Fruit fly (Drosophila melanogaster) whole organism, embryonic: ENCODE data around the gene Pgls.

Source experiments
- B-H2 ChIP-seq: fragments of 200-800 bp; sonication (Bioruptor generic); optimal IDR thresholded peaks from 2 replicates; lab custom pipeline; 2018; ENCODE audit warnings: missing biosample characterization, mild to moderate bottlenecking, missing genetic modification characterization
- CG10267 ChIP-seq: fragments of 200-800 bp; sonication (Bioruptor generic); optimal IDR thresholded peaks from 2 replicates; lab custom pipeline; 2018; ENCODE audit warnings: missing biosample characterization, mild to moderate bottlenecking, missing genetic modification characterization, moderate library complexity
- CG10565 ChIP-seq: fragments of 200-800 bp; sonication (Bioruptor generic); optimal IDR thresholded peaks from 3 replicates; lab custom pipeline; 2016; ENCODE audit warnings: missing biosample characterization, mild to moderate bottlenecking, missing genetic modification characterization
- CG11723 ChIP-seq: fragments of 200-800 bp; sonication (Bioruptor generic); optimal IDR thresholded peaks from 2 replicates; lab custom pipeline; 2017; ENCODE audit warnings: missing biosample characterization, mild to moderate bottlenecking, missing genetic modification characterization
- CG13624 ChIP-seq: fragments of 200-800 bp; sonication (Bioruptor generic); optimal IDR thresholded peaks from 2 replicates; lab custom pipeline; 2016; ENCODE audit warnings: missing biosample characterization, missing genetic modification characterization
- CG15073 ChIP-seq: fragments of 200-800 bp; sonication (Bioruptor generic); optimal IDR thresholded peaks from 2 replicates; lab custom pipeline; 2016; ENCODE audit warnings: missing biosample characterization, missing genetic modification characterization
- CG15514 ChIP-seq: fragments of 200-800 bp; sonication (Bioruptor generic); optimal IDR thresholded peaks from 3 replicates; lab custom pipeline; 2017; ENCODE audit warnings: missing biosample characterization, missing genetic modification characterization, mild to moderate bottlenecking, moderate library complexity, missing genetic modification reagents
- CG16815 ChIP-seq: fragments of 200-800 bp; sonication (Bioruptor generic); optimal IDR thresholded peaks from 3 replicates; lab custom pipeline; 2017; ENCODE audit warnings: missing biosample characterization, mild to moderate bottlenecking, missing genetic modification characterization
- CG2129 ChIP-seq: fragments of 200-800 bp; sonication (Bioruptor generic); IDR thresholded peaks from 2 replicates; pipeline ENCODE4 v1.3.6; 2022; ENCODE audit warnings: missing biosample characterization, missing genetic modification characterization; ENCODE audit not compliant: partially characterized antibody
- CG2202 ChIP-seq: fragments of 200-800 bp; sonication (Bioruptor generic); optimal IDR thresholded peaks from 2 replicates; lab custom pipeline; 2018; ENCODE audit warnings: missing biosample characterization, mild to moderate bottlenecking, missing genetic modification characterization
- CG30020 ChIP-seq: fragments of 200-800 bp; optimal IDR thresholded peaks from 2 replicates; lab custom pipeline; 2019; ENCODE audit warnings: missing biosample characterization, mild to moderate bottlenecking, missing genetic modification characterization, moderate library complexity
- CG4617 ChIP-seq: fragments of 200-800 bp; sonication (Bioruptor generic); optimal IDR thresholded peaks from 3 replicates; lab custom pipeline; 2016; ENCODE audit warnings: missing biosample characterization, missing genetic modification characterization, borderline replicate concordance
- CG6272 ChIP-seq: fragments of 200-800 bp; sonication (Bioruptor generic); IDR thresholded peaks from 2 replicates; pipeline ENCODE4 v1.3.6; 2022; ENCODE audit warnings: missing biosample characterization, missing genetic modification characterization
- CG6683 ChIP-seq: fragments of 200-800 bp; sonication (Bioruptor generic); optimal IDR thresholded peaks from 2 replicates; lab custom pipeline; 2017; ENCODE audit warnings: missing biosample characterization, mild to moderate bottlenecking, missing genetic modification characterization, missing genetic modification reagents
- CG6791 ChIP-seq: fragments of 200-800 bp; sonication (Bioruptor generic); IDR thresholded peaks from 3 replicates; pipeline ENCODE4 v1.3.6; 2022; ENCODE audit warnings: missing biosample characterization, missing genetic modification characterization; ENCODE audit not compliant: partially characterized antibody
- CG7271 ChIP-seq: fragments of 200-800 bp; sonication (Bioruptor generic); optimal IDR thresholded peaks from 2 replicates; lab custom pipeline; 2018; ENCODE audit warnings: missing biosample characterization, mild to moderate bottlenecking, missing genetic modification characterization, moderate library complexity
- CG9797 ChIP-seq: fragments of 200-800 bp; sonication (Bioruptor generic); optimal IDR thresholded peaks from 3 replicates; lab custom pipeline; 2018; ENCODE audit warnings: missing biosample characterization, mild to moderate bottlenecking, missing genetic modification characterization
- CG9932 ChIP-seq: fragments of 200-800 bp; sonication (Bioruptor generic); IDR thresholded peaks from 2 replicates; pipeline ENCODE4 v1.3.6; 2022; ENCODE audit warnings: missing biosample characterization, missing genetic modification characterization
- Dfd ChIP-seq, 2 experiments: fragments of >200 bp; optimal IDR thresholded peaks; 2 replicates each; lab custom pipeline; 2017; ENCODE audit warnings: missing biosample characterization in 2 of 2, missing genetic modification characterization in 2 of 2
- E2f2 ChIP-seq: fragments of 200-800 bp; sonication (Bioruptor generic); IDR thresholded peaks from 2 replicates; pipeline ENCODE4 v1.3.6; 2022; ENCODE audit warnings: missing biosample characterization, missing genetic modification characterization
- ERR ChIP-seq: fragments of 200-800 bp; sonication (Bioruptor generic); optimal IDR thresholded peaks from 2 replicates; lab custom pipeline; 2016; ENCODE audit warnings: missing biosample characterization, missing genetic modification characterization
- HmgZ ChIP-seq: fragments of 200-800 bp; sonication (Bioruptor generic); optimal IDR thresholded peaks from 2 replicates; lab custom pipeline; 2018; ENCODE audit warnings: missing biosample characterization, mild to moderate bottlenecking, missing genetic modification characterization
- Hr78 ChIP-seq, 2 experiments: fragments of 200-800 bp in 1 of 2; fragments of >200 bp in 1 of 2; sonication (Bioruptor generic) in 1 of 2; optimal IDR thresholded peaks; 2 replicates each; lab custom pipeline; 2017 to 2019; ENCODE audit warnings: missing biosample characterization in 2 of 2, missing genetic modification characterization in 2 of 2, mild to moderate bottlenecking in 1 of 2, moderate library complexity in 1 of 2
- MBD-R2 ChIP-seq: fragments of 200-800 bp; sonication (Bioruptor generic); IDR thresholded peaks from 2 replicates; pipeline ENCODE4 v1.3.6; 2022; ENCODE audit warnings: missing biosample characterization, missing genetic modification characterization
- MESR4 ChIP-seq: fragments of 200-800 bp; sonication (Bioruptor generic); optimal IDR thresholded peaks from 2 replicates; lab custom pipeline; 2018; ENCODE audit warnings: missing biosample characterization, mild to moderate bottlenecking, missing genetic modification characterization, moderate library complexity
- NFAT ChIP-seq: fragments of 200-800 bp; sonication (Bioruptor generic); IDR thresholded peaks from 2 replicates; pipeline ENCODE4 v1.3.6; 2022; ENCODE audit warnings: missing biosample characterization, missing genetic modification characterization
- Scr ChIP-seq: fragments of 200-800 bp; sonication (Bioruptor generic); IDR thresholded peaks from 2 replicates; pipeline ENCODE4 v1.3.6; 2022; ENCODE audit warnings: missing biosample characterization, missing genetic modification characterization; ENCODE audit not compliant: partially characterized antibody
- Six4 ChIP-seq: fragments of 200-800 bp; sonication (Bioruptor generic); optimal IDR thresholded peaks from 2 replicates; lab custom pipeline; 2016; ENCODE audit warnings: missing biosample characterization, missing genetic modification characterization
- Sry-δ ChIP-seq: fragments of 200-800 bp; sonication (Bioruptor generic); optimal IDR thresholded peaks from 2 replicates; lab custom pipeline; 2016; ENCODE audit warnings: missing biosample characterization, missing genetic modification characterization
- YL-1 ChIP-seq: fragments of 200-800 bp; sonication (Bioruptor generic); optimal IDR thresholded peaks from 3 replicates; lab custom pipeline; 2017; ENCODE audit warnings: missing biosample characterization, mild to moderate bottlenecking, missing genetic modification characterization
- aop ChIP-seq: fragments of 200-800 bp; sonication (Bioruptor generic); IDR thresholded peaks from 2 replicates; pipeline ENCODE4 v1.3.6; 2022; ENCODE audit warnings: missing biosample characterization, missing genetic modification characterization
- bowl ChIP-seq: fragments of 200-800 bp; sonication (Bioruptor generic); IDR thresholded peaks from 2 replicates; pipeline ENCODE4 v1.3.6; 2022; ENCODE audit warnings: missing biosample characterization, missing genetic modification characterization
- eve ChIP-seq, 2 experiments: fragments of >200 bp; optimal IDR thresholded peaks; 2 replicates each; lab custom pipeline; 2017; ENCODE audit warnings: missing biosample characterization in 2 of 2, missing genetic modification characterization in 2 of 2
- gfzf ChIP-seq: fragments of 200-800 bp; sonication (Bioruptor generic); optimal IDR thresholded peaks from 2 replicates; lab custom pipeline; 2016; ENCODE audit warnings: missing biosample characterization, mild to moderate bottlenecking, missing genetic modification characterization, moderate library complexity
- hbn ChIP-seq: fragments of 200-800 bp; sonication (Bioruptor generic); IDR thresholded peaks from 2 replicates; pipeline ENCODE4 v1.3.6; 2022; ENCODE audit warnings: missing biosample characterization, missing genetic modification characterization; ENCODE audit not compliant: partially characterized antibody
- lbe ChIP-seq: fragments of 200-800 bp; sonication (Bioruptor generic); optimal IDR thresholded peaks from 2 replicates; lab custom pipeline; 2016; ENCODE audit warnings: missing biosample characterization, mild to moderate bottlenecking, missing genetic modification characterization
- lilli ChIP-seq: fragments of 200-800 bp; sonication (Bioruptor generic); optimal IDR thresholded peaks from 3 replicates; lab custom pipeline; 2016; ENCODE audit warnings: missing biosample characterization, missing genetic modification characterization
- maf-S ChIP-seq: fragments of 200-800 bp; sonication (Bioruptor generic); optimal IDR thresholded peaks from 2 replicates; lab custom pipeline; 2016; ENCODE audit warnings: missing biosample characterization, missing genetic modification characterization
- nmo ChIP-seq: fragments of 200-800 bp; sonication (Bioruptor generic); optimal IDR thresholded peaks from 2 replicates; lab custom pipeline; 2018; ENCODE audit warnings: missing biosample characterization, mild to moderate bottlenecking, missing genetic modification characterization, moderate library complexity
- pho ChIP-seq: fragments of 200-800 bp; sonication (Bioruptor generic); optimal IDR thresholded peaks from 2 replicates; lab custom pipeline; 2016; ENCODE audit warnings: missing biosample characterization, missing genetic modification characterization
- phol ChIP-seq: fragments of 200-800 bp; sonication (Bioruptor generic); optimal IDR thresholded peaks from 3 replicates; lab custom pipeline; 2018; ENCODE audit warnings: missing biosample characterization, mild to moderate bottlenecking, missing genetic modification characterization, moderate library complexity
- run ChIP-seq: fragments of 200-800 bp; sonication (Bioruptor generic); optimal IDR thresholded peaks from 3 replicates; lab custom pipeline; 2018; ENCODE audit warnings: missing biosample characterization, mild to moderate bottlenecking, missing genetic modification characterization
- slbo ChIP-seq: fragments of 200-800 bp; sonication (Bioruptor generic); IDR thresholded peaks from 2 replicates; pipeline ENCODE4 v1.3.6; 2022; ENCODE audit warnings: missing biosample characterization, missing genetic modification characterization
- sna ChIP-seq: fragments of 200-800 bp; sonication (Bioruptor generic); IDR thresholded peaks from 2 replicates; pipeline ENCODE4 v1.3.6; 2022; ENCODE audit warnings: missing biosample characterization, missing genetic modification characterization; ENCODE audit not compliant: partially characterized antibody
- so ChIP-seq: fragments of 200-800 bp; sonication (Bioruptor generic); IDR thresholded peaks from 3 replicates; pipeline ENCODE4 v1.3.6; 2022; ENCODE audit warnings: missing biosample characterization, missing genetic modification characterization
- sug ChIP-seq: fragments of 200-800 bp; optimal IDR thresholded peaks from 2 replicates; lab custom pipeline; 2019; ENCODE audit warnings: missing biosample characterization, mild to moderate bottlenecking, missing genetic modification characterization, moderate library complexity

The Pgls gene

dm6 chrX:10846972-10847435, 234 bp upstream of the Pgls start, which contains the start of gene sbr (continued):
- TF ChIP-seq phol (tag; lab: Kevin White, UChicago): peak; percentile 73
- no peak for TF ChIP-seq lbe (GFP tag; lab: Kevin White, UChicago)
- TF ChIP-seq CG9932 (GFP tag; lab: Robert Waterston, UW): peak; percentile 68
- 0 out of 2 replicates have a peak, but pooled peaks have one; percentile 45 for TF ChIP-seq sna (GFP tag; lab: Robert Waterston, UW)
- TF ChIP-seq pho (GFP tag; lab: Kevin White, UChicago): peak; percentile 1
- TF ChIP-seq run: no peak
- peak; percentile 18 for TF ChIP-seq CG4617 (GFP tag; lab: Kevin White, UChicago)
- TF ChIP-seq sug (tag; lab: Kevin White, UChicago): peak; percentile 4
- TF ChIP-seq CG2129 (GFP tag; lab: Robert Waterston, UW): peak; percentile 27; the same call in 1 of the 2 replicates

dm6 chrX:10847447-10847846, 209 bp downstream of the Pgls start:
- no peak for TF ChIP-seq CG6272 (GFP tag; lab: Robert Waterston, UW)
- peak; percentile 8 for TF ChIP-seq ERR (GFP tag; lab: Kevin White, UChicago)
- peak; percentile 7 for TF ChIP-seq MESR4 (GFP tag; lab: Kevin White, UChicago)
- peak in 1 of 2 experiments; percentile 35 for TF ChIP-seq Hr78 (GFP tag; optimal IDR thresholded peaks at IDR 0.05; lab: Kevin White, UChicago)

dm6 chrX:10848565-10848964, 1.3 kb downstream of the Pgls start, which contains the start of gene CG2202:
Gene CG2202 (plus strand): TSS chrX:10848757.
- TF ChIP-seq bowl (no peak), so (no peak), NFAT (GFP tag; lab: Robert Waterston, UW) (no peak), B-H2 (GFP tag; lab: Kevin White, UChicago) (no peak), CG7271 (tag; lab: Kevin White, UChicago) (no peak), CG16815 (GFP tag; lab: Kevin White, UChicago) (no peak), CG30020 (tag; lab: Kevin White, UChicago) (peak; percentile 23), CG11723 (GFP tag; lab: Kevin White, UChicago) (no peak), MBD-R2 (GFP tag; lab: Robert Waterston, UW) (peak; percentile 74), CG6683 (GFP tag; lab: Kevin White, UChicago) (no peak), Scr (GFP tag; lab: Robert Waterston, UW) (peak; percentile 77), CG6791 (GFP tag; lab: Robert Waterston, UW) (peak; percentile 53), Sry-δ (GFP tag; lab: Kevin White, UChicago) (peak; percentile 57), aop (GFP tag; lab: Robert Waterston, UW) (no peak), CG2129 (GFP tag; lab: Robert Waterston, UW) (peak; percentile 44), maf-S (GFP tag; lab: Kevin White, UChicago) (no peak), eve (GFP tag; optimal IDR thresholded peaks at IDR 0.05; lab: Kevin White, UChicago) (no peak), lilli (GFP tag; lab: Kevin White, UChicago) (no peak), slbo (GFP tag; lab: Robert Waterston, UW) (no peak), CG13624 (no peak), HmgZ (tag; lab: Kevin White, UChicago) (no peak), YL-1 (peak; percentile 39), E2f2 (GFP tag; lab: Robert Waterston, UW) (peak; percentile 63), nmo (GFP tag; lab: Kevin White, UChicago) (peak; percentile 20), gfzf (GFP tag; lab: Kevin White, UChicago) (peak; percentile 74), hbn (peak; percentile 69), CG10565 (GFP tag; lab: Kevin White, UChicago) (no peak), CG15073 (GFP tag; lab: Kevin White, UChicago) (no peak), Six4 (GFP tag; lab: Kevin White, UChicago) (no peak), CG2202 (tag; lab: Kevin White, UChicago) (peak; percentile 5), Dfd (GFP tag; optimal IDR thresholded peaks at IDR 0.05; lab: Kevin White, UChicago) (no peak), CG9797 (GFP tag; lab: Kevin White, UChicago) (peak; percentile 65), CG15514 (GFP tag; lab: Kevin White, UChicago) (peak; percentile 24), CG10267 (tag; lab: Kevin White, UChicago) (peak; percentile 25), sna (GFP tag; lab: Robert Waterston, UW) (peak; percentile 59; the same call in 1 of the 2 replicates)
